Fruit fly (Drosophila melanogaster) whole organism: ENCODE data around the gene alpha-Est1.

Experiments
- Dll ChIP-seq: fragments of >200 bp; optimal IDR thresholded peaks from 2 replicates; lab custom pipeline; 2017
- psq ChIP-seq: fragments of >200 bp; optimal IDR thresholded peaks from 2 replicates; lab custom pipeline; 2017
- usp ChIP-seq: fragments of >200 bp; optimal IDR thresholded peaks from 2 replicates; lab custom pipeline; 2017; ENCODE audit warnings: missing biosample characterization, missing genetic modification characterization, mixed read lengths

dm6 chr3R:7548808-7549744 is at the start of gene alpha-Est1:
- TF ChIP-seq psq (lab: Kevin White, UChicago): no peak
- TF ChIP-seq Dll (lab: Kevin White, UChicago): no peak
- TF ChIP-seq usp: no peak
